Worm (Caenorhabditis elegans) whole organism, late embryonic: ENCODE results near the gene exc-7.

Source experiments
- ama-1 ChIP-seq: fragments of 150-350 bp; optimal IDR thresholded peaks from 2 replicates; lab custom pipeline; 2014
- ceh-24 ChIP-seq: sonication (generic microtip); optimal IDR thresholded peaks from 2 replicates; lab custom pipeline; 2016; ENCODE audit warnings: mild to moderate bottlenecking, missing genetic modification characterization, missing compliant biosample characterization
- dve-1 ChIP-seq: sonication (generic microtip); optimal IDR thresholded peaks from 2 replicates; lab custom pipeline; 2017; ENCODE audit warnings: antibody characterized with exemption, mild to moderate bottlenecking, missing genetic modification characterization, missing compliant biosample characterization
- elt-2 ChIP-seq: sonication (generic microtip); optimal IDR thresholded peaks from 2 replicates; lab custom pipeline; 2016; ENCODE audit warnings: missing genetic modification reagents, missing genetic modification characterization, missing compliant biosample characterization
- nfya-1 ChIP-seq: sonication (generic microtip); optimal IDR thresholded peaks from 2 replicates; lab custom pipeline; 2017; ENCODE audit warnings: missing genetic modification characterization, mild to moderate bottlenecking, missing compliant biosample characterization, antibody characterized with exemption, moderate library complexity
- nhr-11 ChIP-seq: fragments of 150-350 bp; optimal IDR thresholded peaks from 2 replicates; lab custom pipeline; 2014; ENCODE audit warnings: missing biosample characterization, missing genetic modification characterization
- ref-2 ChIP-seq: sonication (generic microtip); optimal IDR thresholded peaks from 2 replicates; lab custom pipeline; 2016; ENCODE audit warnings: missing genetic modification characterization, missing compliant biosample characterization

DNA sequence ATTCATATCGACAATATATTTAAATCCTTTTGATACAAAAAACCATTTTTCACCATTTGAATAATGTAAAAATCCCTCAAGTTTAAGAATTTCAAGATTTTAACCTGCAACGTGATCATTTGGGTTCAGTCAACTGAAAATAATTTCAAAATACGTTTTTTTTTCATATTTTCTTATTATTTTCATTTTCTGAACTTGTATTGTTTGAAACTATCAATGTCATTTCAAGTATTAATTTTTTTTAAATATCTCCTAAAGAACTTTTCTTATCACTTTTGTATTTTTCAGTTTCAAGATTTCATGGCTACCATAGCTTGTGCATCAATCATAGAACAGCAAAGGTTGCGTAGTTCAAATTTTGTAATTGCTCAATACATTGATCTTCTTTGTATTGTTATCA lies 43.8 kb upstream of the exc-7 start, which contains the start of gene sra-9:
- TF ChIP-seq elt-2 (tag; lab: Kevin White, UChicago) (no peak), dve-1 (tag; lab: Kevin White, UChicago) (no peak), nhr-11 (tag; lab: Kevin White, UChicago) (no peak), ref-2 (tag; lab: Kevin White, UChicago) (no peak), nfya-1 (no peak), ama-1 (lab: Kevin White, UChicago) (no peak), ceh-24 (no peak)
